Fruit fly (Drosophila melanogaster) whole organism, embryonic: ENCODE results near the gene CG5104.

ENCODE experiments used
- ATbp ChIP-seq: fragments of 200-800 bp; sonication (Bioruptor generic); optimal IDR thresholded peaks from 2 replicates; lab custom pipeline; 2017; ENCODE audit warnings: missing biosample characterization, mild to moderate bottlenecking, missing genetic modification characterization, missing genetic modification reagents
- Awh ChIP-seq: fragments of 200-800 bp; sonication (Bioruptor generic); IDR thresholded peaks from 2 replicates; pipeline ENCODE4, ENCODE4 v1.3.6; 2022; ENCODE audit warnings: missing biosample characterization, missing genetic modification characterization
- C15 ChIP-seq: fragments of 200-800 bp; sonication (Bioruptor generic); IDR thresholded peaks from 3 replicates; pipeline ENCODE4 v1.3.6; 2022; ENCODE audit warnings: missing biosample characterization, missing genetic modification characterization
- CG10431 ChIP-seq: fragments of 200-800 bp; sonication (Bioruptor generic); optimal IDR thresholded peaks from 3 replicates; lab custom pipeline; 2018; ENCODE audit warnings: missing biosample characterization, mild to moderate bottlenecking, missing genetic modification characterization
- CG10565 ChIP-seq: fragments of 200-800 bp; sonication (Bioruptor generic); optimal IDR thresholded peaks from 3 replicates; lab custom pipeline; 2016; ENCODE audit warnings: missing biosample characterization, mild to moderate bottlenecking, missing genetic modification characterization
- CG10654 ChIP-seq: fragments of 200-800 bp; sonication (Bioruptor generic); optimal IDR thresholded peaks from 2 replicates; lab custom pipeline; 2016; ENCODE audit warnings: missing biosample characterization, missing genetic modification characterization
- CG13424 ChIP-seq: fragments of 200-800 bp; sonication (Bioruptor generic); optimal IDR thresholded peaks from 2 replicates; lab custom pipeline; 2019; ENCODE audit warnings: missing biosample characterization, mild to moderate bottlenecking, missing genetic modification characterization, moderate library complexity
- CG14441 ChIP-seq: fragments of 200-800 bp; sonication (Bioruptor generic); IDR thresholded peaks from 2 replicates; pipeline ENCODE4 v1.3.6; 2022; ENCODE audit warnings: missing biosample characterization, missing genetic modification characterization
- CG14860 ChIP-seq: fragments of 200-800 bp; sonication (Bioruptor generic); IDR thresholded peaks from 3 replicates; pipeline ENCODE4 v1.3.6; 2022; ENCODE audit warnings: missing biosample characterization, missing genetic modification characterization; ENCODE audit not compliant: partially characterized antibody
- CG14965 ChIP-seq: fragments of 200-800 bp; sonication (Bioruptor generic); optimal IDR thresholded peaks from 2 replicates; lab custom pipeline; 2016; ENCODE audit warnings: missing biosample characterization, missing genetic modification characterization, borderline replicate concordance
- CG15479 ChIP-seq: fragments of 200-800 bp; sonication (Bioruptor generic); optimal IDR thresholded peaks from 3 replicates; lab custom pipeline; 2019; ENCODE audit warnings: missing biosample characterization, mild to moderate bottlenecking, missing genetic modification characterization, moderate library complexity
- CG1603 ChIP-seq: fragments of 200-800 bp; sonication (Bioruptor generic); optimal IDR thresholded peaks from 2 replicates; lab custom pipeline; 2019; ENCODE audit warnings: missing biosample characterization, mild to moderate bottlenecking, missing genetic modification characterization, moderate library complexity
- CG18599 ChIP-seq: fragments of 200-800 bp; sonication (Bioruptor generic); optimal IDR thresholded peaks from 3 replicates; lab custom pipeline; 2017; ENCODE audit warnings: missing biosample characterization, missing genetic modification characterization, mild to moderate bottlenecking, moderate library complexity, missing genetic modification reagents
- CG2120 ChIP-seq: fragments of 200-800 bp; sonication (Bioruptor generic); optimal IDR thresholded peaks from 3 replicates; lab custom pipeline; 2016; ENCODE audit warnings: missing biosample characterization, missing genetic modification characterization
- CG30020 ChIP-seq: fragments of 200-800 bp; optimal IDR thresholded peaks from 2 replicates; lab custom pipeline; 2019; ENCODE audit warnings: missing biosample characterization, mild to moderate bottlenecking, missing genetic modification characterization, moderate library complexity
- CG33213 ChIP-seq: fragments of 200-800 bp; sonication (Bioruptor generic); optimal IDR thresholded peaks from 3 replicates; lab custom pipeline; 2016; ENCODE audit warnings: missing biosample characterization, missing genetic modification characterization
- CG4360 ChIP-seq: fragments of 200-800 bp; sonication (Bioruptor generic); IDR thresholded peaks from 2 replicates; pipeline ENCODE4 v1.3.6; 2022; ENCODE audit warnings: missing biosample characterization, missing genetic modification characterization
- CG5245 ChIP-seq: fragments of 200-800 bp; sonication (Bioruptor generic); optimal IDR thresholded peaks from 3 replicates; lab custom pipeline; 2016; ENCODE audit warnings: missing biosample characterization, missing genetic modification characterization
- CG6175 ChIP-seq: fragments of 200-800 bp; sonication (Bioruptor generic); IDR thresholded peaks from 3 replicates; pipeline ENCODE4 v1.3.6; 2022; ENCODE audit warnings: missing biosample characterization, missing genetic modification characterization
- CG6272 ChIP-seq: fragments of 200-800 bp; sonication (Bioruptor generic); IDR thresholded peaks from 2 replicates; pipeline ENCODE4 v1.3.6; 2022; ENCODE audit warnings: missing biosample characterization, missing genetic modification characterization
- CG6765 ChIP-seq: fragments of 200-800 bp; sonication (Bioruptor generic); optimal IDR thresholded peaks from 3 replicates; lab custom pipeline; 2017; ENCODE audit warnings: missing biosample characterization, mild to moderate bottlenecking, missing genetic modification characterization
- CG8089 ChIP-seq: fragments of 200-800 bp; sonication (Bioruptor generic); optimal IDR thresholded peaks from 3 replicates; lab custom pipeline; 2016; ENCODE audit warnings: missing biosample characterization, missing genetic modification characterization
- CHES-1-like ChIP-seq: fragments of 200-800 bp; sonication (Bioruptor generic); optimal IDR thresholded peaks from 2 replicates; lab custom pipeline; 2016; ENCODE audit warnings: missing biosample characterization, missing genetic modification characterization
- D19A ChIP-seq: fragments of 200-800 bp; optimal IDR thresholded peaks from 3 replicates; lab custom pipeline; 2019; ENCODE audit warnings: missing biosample characterization, mild to moderate bottlenecking, missing genetic modification characterization, moderate library complexity
- Dll ChIP-seq: fragments of 200-800 bp; sonication (Bioruptor generic); IDR thresholded peaks from 4 replicates; pipeline ENCODE4 v1.3.6; 2022; ENCODE audit warnings: missing biosample characterization, missing genetic modification characterization; ENCODE audit not compliant: partially characterized antibody
- Hsf ChIP-seq: fragments of 200-800 bp; sonication (Bioruptor generic); optimal IDR thresholded peaks from 3 replicates; lab custom pipeline; 2016; ENCODE audit warnings: missing biosample characterization, missing genetic modification characterization
- Jarid2 ChIP-seq: fragments of 200-800 bp; sonication (Bioruptor generic); optimal IDR thresholded peaks from 3 replicates; lab custom pipeline; 2017; ENCODE audit warnings: mild to moderate bottlenecking, missing biosample characterization, missing genetic modification reagents, missing genetic modification characterization
- Mes4 ChIP-seq: fragments of 200-800 bp; sonication (Bioruptor generic); optimal IDR thresholded peaks from 2 replicates; lab custom pipeline; 2016; ENCODE audit warnings: missing biosample characterization, missing genetic modification characterization
- NFAT ChIP-seq: fragments of 200-800 bp; sonication (Bioruptor generic); IDR thresholded peaks from 2 replicates; pipeline ENCODE4 v1.3.6; 2022; ENCODE audit warnings: missing biosample characterization, missing genetic modification characterization
- Nf-YB ChIP-seq: fragments of 200-800 bp; sonication (Bioruptor generic); optimal IDR thresholded peaks from 3 replicates; lab custom pipeline; 2019; ENCODE audit warnings: missing biosample characterization, mild to moderate bottlenecking, missing genetic modification characterization, moderate library complexity
- NfI ChIP-seq: fragments of 200-800 bp; sonication (Bioruptor generic); optimal IDR thresholded peaks from 3 replicates; lab custom pipeline; 2018; ENCODE audit warnings: missing biosample characterization, mild to moderate bottlenecking, missing genetic modification characterization, moderate library complexity
- Rfx ChIP-seq: fragments of 200-800 bp; sonication (Bioruptor generic); IDR thresholded peaks from 2 replicates; pipeline ENCODE4 v1.3.6; 2022; ENCODE audit warnings: missing biosample characterization, missing genetic modification characterization
- Six4 ChIP-seq: fragments of 200-800 bp; sonication (Bioruptor generic); optimal IDR thresholded peaks from 2 replicates; lab custom pipeline; 2016; ENCODE audit warnings: missing biosample characterization, missing genetic modification characterization
- Sry-β ChIP-seq: fragments of 200-800 bp; sonication (Bioruptor generic); optimal IDR thresholded peaks from 2 replicates; lab custom pipeline; 2018; ENCODE audit warnings: missing biosample characterization, mild to moderate bottlenecking, missing genetic modification characterization, moderate library complexity
- Ssrp ChIP-seq: fragments of 200-800 bp; sonication (Bioruptor generic); optimal IDR thresholded peaks from 2 replicates; lab custom pipeline; 2018; ENCODE audit warnings: missing biosample characterization, mild to moderate bottlenecking, missing genetic modification characterization, moderate library complexity
- aop ChIP-seq: fragments of 200-800 bp; sonication (Bioruptor generic); IDR thresholded peaks from 2 replicates; pipeline ENCODE4 v1.3.6; 2022; ENCODE audit warnings: missing biosample characterization, missing genetic modification characterization
- bigmax ChIP-seq: fragments of 200-800 bp; sonication (Bioruptor generic); optimal IDR thresholded peaks from 2 replicates; lab custom pipeline; 2018; ENCODE audit warnings: missing biosample characterization, mild to moderate bottlenecking, missing genetic modification characterization
- crol ChIP-seq: fragments of 200-800 bp; sonication (Bioruptor generic); IDR thresholded peaks from 2 replicates; pipeline ENCODE4 v1.3.6; 2022; ENCODE audit warnings: missing biosample characterization, missing genetic modification characterization
- ftz-f1 ChIP-seq: fragments of 200-800 bp; sonication (Bioruptor generic); optimal IDR thresholded peaks from 2 replicates; lab custom pipeline; 2016; ENCODE audit warnings: missing biosample characterization, missing genetic modification characterization
- gfzf ChIP-seq: fragments of 200-800 bp; sonication (Bioruptor generic); optimal IDR thresholded peaks from 2 replicates; lab custom pipeline; 2016; ENCODE audit warnings: missing biosample characterization, mild to moderate bottlenecking, missing genetic modification characterization, moderate library complexity
- grau ChIP-seq: fragments of 200-800 bp; optimal IDR thresholded peaks from 3 replicates; lab custom pipeline; 2019; ENCODE audit warnings: missing biosample characterization, mild to moderate bottlenecking, missing genetic modification characterization, moderate library complexity
- grn ChIP-seq: fragments of 200-800 bp; sonication (Bioruptor generic); optimal IDR thresholded peaks from 3 replicates; lab custom pipeline; 2017; ENCODE audit warnings: missing biosample characterization, missing genetic modification characterization
- insv ChIP-seq, 2 experiments: fragments of 200-800 bp; sonication (Bioruptor generic); optimal IDR thresholded peaks; 3 replicates each; lab custom pipeline; 2016 to 2018; ENCODE audit warnings: missing biosample characterization in 2 of 2, missing genetic modification characterization in 2 of 2
- mam ChIP-seq: fragments of 200-800 bp; sonication (Bioruptor generic); optimal IDR thresholded peaks from 3 replicates; lab custom pipeline; 2016; ENCODE audit warnings: missing biosample characterization, missing genetic modification characterization
- nau ChIP-seq: fragments of 200-800 bp; sonication (Bioruptor generic); optimal IDR thresholded peaks from 3 replicates; lab custom pipeline; 2017; ENCODE audit warnings: missing biosample characterization, mild to moderate bottlenecking, missing genetic modification characterization, missing genetic modification reagents
- sna ChIP-seq: fragments of 200-800 bp; sonication (Bioruptor generic); IDR thresholded peaks from 2 replicates; pipeline ENCODE4 v1.3.6; 2022; ENCODE audit warnings: missing biosample characterization, missing genetic modification characterization; ENCODE audit not compliant: partially characterized antibody
- ssp ChIP-seq: fragments of 200-800 bp; sonication (Bioruptor generic); IDR thresholded peaks from 2 replicates; pipeline ENCODE4 v1.3.6; 2022; ENCODE audit warnings: missing biosample characterization, missing genetic modification characterization
- tgo ChIP-seq: fragments of 200-800 bp; sonication (Bioruptor generic); IDR thresholded peaks from 3 replicates; pipeline ENCODE4 v1.3.6; 2022; ENCODE audit warnings: missing biosample characterization, missing genetic modification characterization
- tll ChIP-seq, 2 experiments: fragments of 200-800 bp in 1 of 2; fragments of >200 bp in 1 of 2; sonication (Bioruptor generic) in 1 of 2; optimal IDR thresholded peaks; 2 replicates each; lab custom pipeline; 2017 to 2019; ENCODE audit warnings: missing biosample characterization in 2 of 2, missing genetic modification characterization in 2 of 2, mild to moderate bottlenecking in 1 of 2, moderate library complexity in 1 of 2
- trh ChIP-seq: fragments of 200-800 bp; sonication (Bioruptor generic); optimal IDR thresholded peaks from 2 replicates; lab custom pipeline; 2016; ENCODE audit warnings: missing biosample characterization, missing genetic modification characterization
- wor ChIP-seq: fragments of 200-800 bp; sonication (Bioruptor generic); IDR thresholded peaks from 2 replicates; pipeline ENCODE4 v1.3.6; 2022; ENCODE audit warnings: missing biosample characterization, missing genetic modification characterization

CG5104 gene

dm6 chr3L:20474789-20475208, 46.0 kb upstream of the CG5104 start (continued):
- TF ChIP-seq CG14441 (GFP tag; lab: Robert Waterston, UW): no peak
- peak; percentile 85 for TF ChIP-seq grau (tag; lab: Kevin White, UChicago)
- TF ChIP-seq aop (GFP tag; lab: Robert Waterston, UW): no peak
- TF ChIP-seq sna: no peak
- no peak for TF ChIP-seq Dll (GFP tag; lab: Robert Waterston, UW)
- peak; percentile 82 for TF ChIP-seq ATbp (GFP tag; lab: Kevin White, UChicago)
- no peak for TF ChIP-seq CG6175
- no peak for TF ChIP-seq wor (GFP tag; lab: Robert Waterston, UW)
- TF ChIP-seq D19A (tag; lab: Kevin White, UChicago): peak; percentile 82
- TF ChIP-seq CG6272 (GFP tag; lab: Robert Waterston, UW): peak; percentile 75
- no peak for TF ChIP-seq Awh (GFP tag; lab: Robert Waterston, UW)
- TF ChIP-seq CG14965 (GFP tag; lab: Kevin White, UChicago): no peak
- TF ChIP-seq CG2120 (GFP tag; lab: Kevin White, UChicago): peak; percentile 96
- peak; percentile 33 for TF ChIP-seq CG10431
- no peak for TF ChIP-seq NFAT (GFP tag; lab: Robert Waterston, UW)
- peak; percentile 22 for TF ChIP-seq grn (GFP tag; lab: Kevin White, UChicago)
- TF ChIP-seq trh (GFP tag; lab: Kevin White, UChicago): peak; percentile 84
- TF ChIP-seq tgo: no peak
- peak; percentile 84 for TF ChIP-seq Hsf (GFP tag; lab: Kevin White, UChicago)
- no peak for TF ChIP-seq CG15479 (GFP tag; lab: Kevin White, UChicago)
- peak; percentile 90 for TF ChIP-seq NfI (GFP tag; lab: Kevin White, UChicago)
- TF ChIP-seq CG4360 (GFP tag; lab: Robert Waterston, UW): no peak
- no peak for TF ChIP-seq ssp (GFP tag; lab: Robert Waterston, UW)
- peak; percentile 85 for TF ChIP-seq CG6765 (GFP tag; lab: Kevin White, UChicago)
- peak; percentile 92 for TF ChIP-seq CG18599 (GFP tag; lab: Kevin White, UChicago)
- TF ChIP-seq CG13424 (tag; lab: Kevin White, UChicago): peak; percentile 89
- TF ChIP-seq insv (GFP tag; optimal IDR thresholded peaks at IDR 0.05; lab: Kevin White, UChicago): peak in 1 of 2 experiments; percentile 62
- peak; percentile 66 for TF ChIP-seq Ssrp (tag; lab: Kevin White, UChicago)
- TF ChIP-seq C15: no peak
- TF ChIP-seq bigmax: no peak
- peak; percentile 88 for TF ChIP-seq CG10654 (GFP tag; lab: Kevin White, UChicago)
- no peak for TF ChIP-seq CG10565
- TF ChIP-seq CG33213 (GFP tag; lab: Kevin White, UChicago): peak; percentile 82
- peak; percentile 48 for TF ChIP-seq Jarid2 (GFP tag; lab: Kevin White, UChicago)
- TF ChIP-seq CHES-1-like (GFP tag; lab: Kevin White, UChicago): peak; percentile 92
- TF ChIP-seq Rfx: no peak
- peak; percentile 81 for TF ChIP-seq CG5245 (GFP tag; lab: Kevin White, UChicago)
- TF ChIP-seq tll (GFP tag; optimal IDR thresholded peaks at IDR 0.05; lab: Kevin White, UChicago): no peak
- TF ChIP-seq crol (GFP tag; lab: Robert Waterston, UW): no peak
- TF ChIP-seq Nf-YB (GFP tag; lab: Kevin White, UChicago): peak; percentile 63
- peak; percentile 19 for TF ChIP-seq gfzf
- TF ChIP-seq mam: peak; percentile 95
- peak; percentile 83 for TF ChIP-seq Six4 (GFP tag; lab: Kevin White, UChicago)
- peak; percentile 67 for TF ChIP-seq Mes4
- TF ChIP-seq CG1603: peak; percentile 85
- TF ChIP-seq Sry-β: no peak
- peak; percentile 63 for TF ChIP-seq CG30020 (tag; lab: Kevin White, UChicago)
- TF ChIP-seq CG8089: peak; percentile 65
- TF ChIP-seq CG14860 (GFP tag; lab: Robert Waterston, UW): no peak
- peak; percentile 79 for TF ChIP-seq nau (GFP tag; lab: Kevin White, UChicago)
- TF ChIP-seq ftz-f1 (GFP tag; lab: Kevin White, UChicago): peak; percentile 49
